Worm (Caenorhabditis elegans) whole organism, L2 larva: ENCODE results near the gene E02H1.5.

Experiments
- C34F6.9 ChIP-seq: fragments of 150-350 bp; optimal IDR thresholded peaks from 2 replicates; lab custom pipeline; 2014; ENCODE audit warnings: missing biosample characterization, missing genetic modification characterization
- F13H6.1 ChIP-seq: sonication (generic microtip); optimal IDR thresholded peaks from 2 replicates; lab custom pipeline; 2016; ENCODE audit warnings: missing genetic modification characterization, missing compliant biosample characterization
- R02D3.7 ChIP-seq: fragments of 150-350 bp; optimal IDR thresholded peaks from 2 replicates; lab custom pipeline; 2014; ENCODE audit warnings: missing biosample characterization, missing genetic modification characterization
- Y55F3AM.14 ChIP-seq: fragments of 200-800 bp; sonication (Bioruptor generic); optimal IDR thresholded peaks from 2 replicates; lab custom pipeline; 2018; ENCODE audit warnings: mild to moderate bottlenecking, missing genetic modification characterization, missing compliant biosample characterization
- ZK546.5 ChIP-seq: sonication (generic microtip); optimal IDR thresholded peaks from 2 replicates; lab custom pipeline; 2017; ENCODE audit warnings: missing biosample characterization, missing genetic modification characterization
- alr-1 ChIP-seq: fragments of 150-350 bp; optimal IDR thresholded peaks from 2 replicates; lab custom pipeline; 2014; ENCODE audit warnings: missing biosample characterization, missing genetic modification characterization
- aly-2 ChIP-seq: fragments of 150-350 bp; optimal IDR thresholded peaks from 2 replicates; lab custom pipeline; 2014; ENCODE audit warnings: missing biosample characterization, missing genetic modification characterization
- ama-1 ChIP-seq: fragments of 150-350 bp; optimal IDR thresholded peaks from 2 replicates; lab custom pipeline; 2018; ENCODE audit warnings: inconsistent platforms
- blmp-1 ChIP-seq: sonication (generic microtip); optimal IDR thresholded peaks from 2 replicates; lab custom pipeline; 2017; ENCODE audit warnings: missing genetic modification characterization, mild to moderate bottlenecking, missing compliant biosample characterization, antibody characterized with exemption, moderate library complexity; ENCODE audit not compliant: insufficient read depth
- ceh-16 ChIP-seq: fragments of 150-350 bp; optimal IDR thresholded peaks from 2 replicates; lab custom pipeline; 2014; ENCODE audit warnings: missing biosample characterization, missing genetic modification characterization
- ceh-82 ChIP-seq: fragments of 150-350 bp; optimal IDR thresholded peaks from 2 replicates; lab custom pipeline; 2014; ENCODE audit warnings: missing biosample characterization, missing genetic modification characterization
- crh-2 ChIP-seq: sonication (generic microtip); optimal IDR thresholded peaks from 2 replicates; lab custom pipeline; 2017; ENCODE audit warnings: missing biosample characterization, missing genetic modification characterization
- dmd-4 ChIP-seq: sonication (generic microtip); optimal IDR thresholded peaks from 2 replicates; lab custom pipeline; 2017; ENCODE audit warnings: missing biosample characterization, missing genetic modification characterization
- egl-27 ChIP-seq: sonication (generic microtip); optimal IDR thresholded peaks from 3 replicates; lab custom pipeline; 2017; ENCODE audit warnings: missing biosample characterization, missing genetic modification reagents, missing genetic modification characterization
- elt-1 ChIP-seq: fragments of 150-350 bp; optimal IDR thresholded peaks from 2 replicates; lab custom pipeline; 2014; ENCODE audit warnings: missing biosample characterization, missing genetic modification characterization
- elt-3 ChIP-seq: sonication (generic microtip); optimal IDR thresholded peaks from 2 replicates; lab custom pipeline; 2017; ENCODE audit warnings: missing biosample characterization, missing genetic modification characterization
- fos-1 ChIP-seq: fragments of 150-350 bp; optimal IDR thresholded peaks from 2 replicates; lab custom pipeline; 2014; ENCODE audit warnings: missing biosample characterization, missing genetic modification characterization
- gmeb-1 ChIP-seq: fragments of 150-350 bp; optimal IDR thresholded peaks from 2 replicates; lab custom pipeline; 2014; ENCODE audit warnings: missing biosample characterization, missing genetic modification characterization
- lin-11 ChIP-seq: fragments of 150-350 bp; sonication (generic microtip); optimal IDR thresholded peaks from 2 replicates; lab custom pipeline; 2014; ENCODE audit warnings: missing biosample characterization, missing genetic modification characterization, inconsistent platforms, mixed read lengths
- lin-13 ChIP-seq: fragments of 150-350 bp; optimal IDR thresholded peaks from 2 replicates; lab custom pipeline; 2014; ENCODE audit warnings: missing biosample characterization, missing genetic modification reagents, missing genetic modification characterization
- lin-39 ChIP-seq: fragments of 150-350 bp; optimal IDR thresholded peaks from 2 replicates; lab custom pipeline; 2014; ENCODE audit warnings: missing biosample characterization, missing genetic modification reagents, missing genetic modification characterization
- lsy-2 ChIP-seq, 2 experiments: fragments of 150-350 bp in 1 of 2; sonication (generic microtip) in 1 of 2; optimal IDR thresholded peaks; 2 replicates each; lab custom pipeline; 2014 to 2017; ENCODE audit warnings: missing biosample characterization in 2 of 2, missing genetic modification characterization in 2 of 2
- mab-5 ChIP-seq: fragments of 150-350 bp; optimal IDR thresholded peaks from 2 replicates; lab custom pipeline; 2014; ENCODE audit warnings: missing biosample characterization, missing genetic modification characterization
- mbf-1 ChIP-seq: sonication (generic microtip); optimal IDR thresholded peaks from 2 replicates; lab custom pipeline; 2017; ENCODE audit warnings: missing biosample characterization, missing genetic modification characterization
- mdl-1 ChIP-seq, 2 experiments: fragments of 150-350 bp in 1 of 2; sonication (generic microtip) in 1 of 2; optimal IDR thresholded peaks; 2 replicates each; lab custom pipeline; 2017; ENCODE audit warnings: missing biosample characterization in 2 of 2, missing genetic modification characterization in 2 of 2
- nhr-10 ChIP-seq: sonication (generic microtip); optimal IDR thresholded peaks from 2 replicates; lab custom pipeline; 2017; ENCODE audit warnings: missing biosample characterization, missing genetic modification characterization
- nhr-11 ChIP-seq: fragments of 150-350 bp; optimal IDR thresholded peaks from 2 replicates; lab custom pipeline; 2014; ENCODE audit warnings: missing biosample characterization, missing genetic modification characterization
- nhr-12 ChIP-seq: fragments of 150-350 bp; optimal IDR thresholded peaks from 2 replicates; lab custom pipeline; 2014; ENCODE audit warnings: missing biosample characterization, missing genetic modification characterization
- nhr-129 ChIP-seq: fragments of 150-350 bp; optimal IDR thresholded peaks from 2 replicates; lab custom pipeline; 2014; ENCODE audit warnings: missing biosample characterization, missing genetic modification characterization
- nhr-21 ChIP-seq: fragments of 150-350 bp; optimal IDR thresholded peaks from 2 replicates; lab custom pipeline; 2014; ENCODE audit warnings: missing biosample characterization, missing genetic modification characterization
- nhr-23 ChIP-seq: fragments of 150-350 bp; optimal IDR thresholded peaks from 2 replicates; lab custom pipeline; 2014; ENCODE audit warnings: missing biosample characterization, missing genetic modification reagents, missing genetic modification characterization
- nhr-237 ChIP-seq: fragments of 150-350 bp; optimal IDR thresholded peaks from 2 replicates; lab custom pipeline; 2014; ENCODE audit warnings: missing biosample characterization, missing genetic modification characterization
- nhr-25 ChIP-seq: fragments of 150-350 bp; sonication (generic microtip); optimal IDR thresholded peaks from 3 replicates; lab custom pipeline; 2014; ENCODE audit warnings: missing biosample characterization, missing genetic modification characterization
- nhr-6 ChIP-seq: fragments of 150-350 bp; optimal IDR thresholded peaks from 2 replicates; lab custom pipeline; 2014; ENCODE audit warnings: missing biosample characterization, missing genetic modification characterization
- nhr-77 ChIP-seq: fragments of 150-350 bp; optimal IDR thresholded peaks from 2 replicates; lab custom pipeline; 2014; ENCODE audit warnings: missing biosample characterization, missing genetic modification characterization
- peb-1 ChIP-seq: fragments of 150-350 bp; optimal IDR thresholded peaks from 2 replicates; lab custom pipeline; 2014; ENCODE audit warnings: missing biosample characterization, missing genetic modification characterization
- sem-4 ChIP-seq: fragments of 150-350 bp; optimal IDR thresholded peaks from 2 replicates; lab custom pipeline; 2014; ENCODE audit warnings: missing biosample characterization, missing genetic modification reagents, missing genetic modification characterization
- skn-1 ChIP-seq: sonication (generic microtip); optimal IDR thresholded peaks from 2 replicates; lab custom pipeline; 2017; ENCODE audit warnings: missing biosample characterization, missing genetic modification characterization
- sma-3 ChIP-seq: sonication (generic microtip); optimal IDR thresholded peaks from 2 replicates; lab custom pipeline; 2016; ENCODE audit warnings: missing genetic modification reagents, missing genetic modification characterization, missing compliant biosample characterization
- sma-9 ChIP-seq, 2 experiments: fragments of 150-350 bp in 1 of 2; sonication (generic microtip) in 1 of 2; optimal IDR thresholded peaks; 2 replicates each; lab custom pipeline; 2014 to 2016; ENCODE audit warnings: missing genetic modification characterization in 2 of 2, mild to moderate bottlenecking in 1 of 2, missing biosample characterization in 1 of 2, missing compliant biosample characterization in 1 of 2, missing genetic modification reagents in 1 of 2, moderate library complexity in 1 of 2
- snpc-4 ChIP-seq: fragments of 150-350 bp; optimal IDR thresholded peaks from 2 replicates; lab custom pipeline; 2014; ENCODE audit warnings: missing biosample characterization, missing genetic modification characterization
- unc-39 ChIP-seq: fragments of 150-350 bp; optimal IDR thresholded peaks from 2 replicates; lab custom pipeline; 2014; ENCODE audit warnings: missing biosample characterization, missing genetic modification characterization
- unc-55 ChIP-seq: fragments of 150-350 bp; sonication (generic microtip); optimal IDR thresholded peaks from 3 replicates; lab custom pipeline; 2014; ENCODE audit warnings: missing biosample characterization, missing genetic modification reagents, missing genetic modification characterization
- unc-62 ChIP-seq: fragments of 150-350 bp; optimal IDR thresholded peaks from 2 replicates; lab custom pipeline; 2014; ENCODE audit warnings: missing biosample characterization, missing genetic modification reagents, missing genetic modification characterization
- zag-1 ChIP-seq: fragments of 150-350 bp; optimal IDR thresholded peaks from 2 replicates; lab custom pipeline; 2014; ENCODE audit warnings: missing biosample characterization, missing genetic modification characterization
- ztf-1 ChIP-seq: fragments of 200-800 bp; sonication (Bioruptor generic); conservative IDR thresholded peaks from 2 replicates; pipeline ENCODE4 v1.3.6; 2022; ENCODE audit warnings: missing genetic modification characterization, missing compliant biosample characterization
- ztf-11 ChIP-seq: sonication (generic microtip); optimal IDR thresholded peaks from 2 replicates; lab custom pipeline; 2017; ENCODE audit warnings: missing biosample characterization, missing genetic modification characterization
- ztf-4 ChIP-seq: fragments of 150-350 bp; optimal IDR thresholded peaks from 2 replicates; lab custom pipeline; 2014; ENCODE audit warnings: missing biosample characterization, missing genetic modification characterization

Gene E02H1.5

ce11 chrII:9600022-9600722, 5.1 kb downstream of the E02H1.5 start:
- TF ChIP-seq lsy-2 (tag; optimal IDR thresholded peaks at IDR 0.05; lab: Kevin White, UChicago) (peak in 1 of 2 experiments; percentile 39), mdl-1 (tag; optimal IDR thresholded peaks at IDR 0.05; lab: Kevin White, UChicago) (no peak), sma-9 (GFP tag; optimal IDR thresholded peaks at IDR 0.05; lab: Kevin White, UChicago) (peak; percentile 20), sma-9 (tag; optimal IDR thresholded peaks at IDR 0.05; lab: Kevin White, UChicago) (no peak), nhr-129 (tag; lab: Kevin White, UChicago) (peak; percentile 33), F13H6.1 (peak; percentile 41), aly-2 (tag; lab: Kevin White, UChicago) (no peak)

- peak; percentile 55 for TF ChIP-seq C34F6.9 (tag; lab: Kevin White, UChicago)
- no peak for TF ChIP-seq ceh-82 (tag; lab: Kevin White, UChicago)
- TF ChIP-seq lsy-2 (tag; optimal IDR thresholded peaks at IDR 0.05; lab: Kevin White, UChicago), result peak in 1 of 2 experiments; percentile 72
- peak; percentile 95 for TF ChIP-seq sma-9 (GFP tag; optimal IDR thresholded peaks at IDR 0.05; lab: Kevin White, UChicago)
- TF ChIP-seq sma-9 (tag; optimal IDR thresholded peaks at IDR 0.05; lab: Kevin White, UChicago), result no peak
- TF ChIP-seq alr-1 (tag; lab: Kevin White, UChicago), result no peak
- no peak for TF ChIP-seq elt-1 (tag; lab: Kevin White, UChicago)
- peak; percentile 68 for TF ChIP-seq F13H6.1
- TF ChIP-seq mdl-1 (tag; optimal IDR thresholded peaks at IDR 0.05; lab: Kevin White, UChicago), result peak; percentile 75 to 91
- peak; percentile 63 for TF ChIP-seq gmeb-1
- TF ChIP-seq nhr-25 (tag; lab: Kevin White, UChicago), result peak; percentile 96
- TF ChIP-seq nhr-77 (tag; lab: Kevin White, UChicago), result no peak
- TF ChIP-seq ZK546.5 (tag; lab: Kevin White, UChicago), result no peak
- TF ChIP-seq Y55F3AM.14 (GFP tag; lab: Kevin White, UChicago), result peak; percentile 1
- no peak for TF ChIP-seq elt-3 (tag; lab: Kevin White, UChicago)
- peak; percentile 84 for TF ChIP-seq sma-3 (GFP tag; lab: Kevin White, UChicago)
- no peak for TF ChIP-seq R02D3.7
- TF ChIP-seq blmp-1 (tag; lab: Kevin White, UChicago), result peak; percentile 86
- no peak for TF ChIP-seq unc-39 (tag; lab: Kevin White, UChicago)
- no peak for TF ChIP-seq nhr-11 (tag; lab: Kevin White, UChicago)
- peak; percentile 21 for TF ChIP-seq lin-13
- TF ChIP-seq zag-1 (tag; lab: Kevin White, UChicago), result no peak
- peak; percentile 87 for TF ChIP-seq nhr-129 (tag; lab: Kevin White, UChicago)
- TF ChIP-seq nhr-10 (tag; lab: Kevin White, UChicago), result no peak
- TF ChIP-seq dmd-4 (tag; lab: Kevin White, UChicago), result no peak
- no peak for TF ChIP-seq unc-62 (GFP tag; lab: Kevin White, UChicago)
- TF ChIP-seq peb-1 (tag; lab: Kevin White, UChicago), result no peak
- peak; percentile 85 for TF ChIP-seq sem-4 (tag; lab: Kevin White, UChicago)
- no peak for TF ChIP-seq skn-1 (tag; lab: Kevin White, UChicago)
- TF ChIP-seq ceh-16 (tag; lab: Kevin White, UChicago), result peak; percentile 36
- peak; percentile 63 for TF ChIP-seq crh-2 (tag; lab: Kevin White, UChicago)
- no peak for TF ChIP-seq mbf-1 (tag; lab: Kevin White, UChicago)
- TF ChIP-seq unc-55 (GFP tag; lab: Kevin White, UChicago), result no peak
- no peak for TF ChIP-seq ztf-1
- TF ChIP-seq ama-1 (lab: Kevin White, UChicago), result peak; percentile 41
- peak; percentile 74 for TF ChIP-seq fos-1 (tag; lab: Kevin White, UChicago)
- no peak for TF ChIP-seq aly-2 (tag; lab: Kevin White, UChicago)
- no peak for TF ChIP-seq nhr-23 (tag; lab: Kevin White, UChicago)
- TF ChIP-seq egl-27 (tag; lab: Kevin White, UChicago), result peak; percentile 57
- TF ChIP-seq nhr-12, result no peak
- no peak for TF ChIP-seq nhr-237
- no peak for TF ChIP-seq snpc-4 (tag; lab: Kevin White, UChicago)
- peak; percentile 95 for TF ChIP-seq nhr-21
- TF ChIP-seq lin-11, result no peak
- TF ChIP-seq nhr-6, result peak; percentile 58
- no peak for TF ChIP-seq ztf-11 (tag; lab: Kevin White, UChicago)
- peak; percentile 31 for TF ChIP-seq mab-5 (tag; lab: Kevin White, UChicago)
- no peak for TF ChIP-seq lin-39 (tag; lab: Kevin White, UChicago)
- peak; percentile 67 for TF ChIP-seq ztf-4 (tag; lab: Kevin White, UChicago)
Measured at ce11 chrII:9601069-9601468, 6.0 kb downstream of the E02H1.5 start.
